Worm (Caenorhabditis elegans) whole organism, early embryonic: ENCODE measurements around the gene ttr-19.

ENCODE experiments used
- ama-1 ChIP-seq: fragments of 150-350 bp; optimal IDR thresholded peaks from 2 replicates; lab custom pipeline; 2014
- flt-1 ChIP-seq: fragments of 200-800 bp; sonication (Bioruptor generic); IDR thresholded peaks from 2 replicates; pipeline ENCODE4 v1.3.6; 2022; ENCODE audit warnings: missing genetic modification characterization, missing compliant biosample characterization
- hnd-1 ChIP-seq: sonication (generic microtip); optimal IDR thresholded peaks from 2 replicates; lab custom pipeline; 2016; ENCODE audit warnings: missing genetic modification characterization, missing compliant biosample characterization
- sea-1 ChIP-seq: fragments of 200-800 bp; sonication (Bioruptor generic); conservative IDR thresholded peaks from 2 replicates; pipeline ENCODE4 v1.3.6; 2022; ENCODE audit warnings: missing genetic modification characterization, missing compliant biosample characterization
- tbx-11 ChIP-seq: fragments of 200-800 bp; sonication (Bioruptor generic); IDR thresholded peaks from 2 replicates; pipeline ENCODE4 v1.3.6; 2022; ENCODE audit warnings: missing genetic modification characterization, missing compliant biosample characterization

DNA sequence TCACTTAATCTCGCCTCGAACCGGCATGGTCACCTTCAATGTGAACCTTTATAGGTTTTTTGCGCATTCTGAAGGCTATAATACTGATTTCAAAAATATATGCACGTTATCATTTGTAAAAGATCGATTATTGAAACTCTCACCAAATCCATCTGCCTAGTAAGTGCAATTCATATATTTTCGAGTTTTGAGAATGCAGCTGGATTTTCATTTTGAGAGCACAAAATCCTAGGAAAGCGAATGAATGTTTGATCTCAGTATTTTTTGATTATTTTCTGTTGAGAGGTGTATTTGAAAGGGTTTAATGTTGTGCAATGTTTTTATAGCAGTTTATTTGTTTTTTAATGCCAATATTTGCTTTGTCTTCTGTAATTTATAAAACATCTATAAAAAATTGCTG lies 48.8 kb upstream of the ttr-19 start:
- no peak for TF ChIP-seq flt-1
- TF ChIP-seq hnd-1, result no peak
- TF ChIP-seq ama-1 (lab: Kevin White, UChicago), result no peak
- no peak for TF ChIP-seq tbx-11 (GFP tag; lab: Robert Waterston, UW)
- no peak for TF ChIP-seq sea-1 (GFP tag; lab: Robert Waterston, UW)
